Worm (Caenorhabditis elegans): Measurements from ENCODE around the gene sra-30.

- TF ChIP-seq nhr-43 (tag; optimal IDR thresholded peaks at IDR 0.05; ENCODE audit: poor library complexity, severe bottlenecking): no peak
- TF ChIP-seq pha-4 (tag; optimal IDR thresholded peaks at IDR 0.05): no peak
- TF ChIP-seq skn-1 (tag; optimal IDR thresholded peaks at IDR 0.05): no peak
- no peak for TF ChIP-seq pqm-1 (tag; optimal IDR thresholded peaks at IDR 0.05)
- no peak for TF ChIP-seq unc-62 (GFP tag; optimal IDR thresholded peaks at IDR 0.05)
- TF ChIP-seq zag-1 (tag; optimal IDR thresholded peaks at IDR 0.05): no peak
- no peak for TF ChIP-seq lin-39 (tag; optimal IDR thresholded peaks at IDR 0.05)
- TF ChIP-seq lin-15B (tag; optimal IDR thresholded peaks at IDR 0.05): no peak
- TF ChIP-seq ztf-11 (tag; optimal IDR thresholded peaks at IDR 0.05): no peak
- TF ChIP-seq fos-1 (tag; optimal IDR thresholded peaks at IDR 0.05): no peak
- TF ChIP-seq elt-2 (tag; optimal IDR thresholded peaks at IDR 0.05): peak; percentile 12
- no peak for TF ChIP-seq mdl-1 (tag; optimal IDR thresholded peaks at IDR 0.05)
Measured at ce11 chrIV:15187517-15188181, 15.2 kb downstream of the sra-30 start.

All from whole organism, L3 larva.